Worm (Caenorhabditis elegans): ENCODE measurements around the gene C50H11.8.

ce11 chrV:3021306-3021705 lies 33.0 kb upstream of the C50H11.8 start, which contains the start of gene irld-12:
- no peak for TF ChIP-seq fkh-6 (tag; optimal IDR thresholded peaks at IDR 0.05)
- no peak for TF ChIP-seq ceh-14 (tag; optimal IDR thresholded peaks at IDR 0.05)
- no peak for TF ChIP-seq tbx-2 (tag; optimal IDR thresholded peaks at IDR 0.05)
- TF ChIP-seq hlh-13 (GFP tag; optimal IDR thresholded peaks at IDR 0.05): no peak
